Worm (Caenorhabditis elegans) whole organism, young adult: ENCODE results near the gene syp-2.

Experiments used
- B0019.2 ChIP-seq: fragments of 200-800 bp; sonication (Bioruptor generic); conservative IDR thresholded peaks from 2 replicates; pipeline ENCODE4 v1.3.6; 2022; ENCODE audit warnings: missing genetic modification reagents, missing genetic modification characterization, missing compliant biosample characterization
- B0336.3 ChIP-seq: fragments of 200-800 bp; sonication (Bioruptor generic); IDR thresholded peaks from 2 replicates; pipeline ENCODE4 v1.3.6; 2022; ENCODE audit warnings: missing genetic modification characterization, missing compliant biosample characterization
- D2030.7 ChIP-seq: fragments of 200-800 bp; sonication (Bioruptor generic); IDR thresholded peaks from 2 replicates; pipeline ENCODE4 v1.3.6; 2022; ENCODE audit warnings: missing genetic modification reagents, missing genetic modification characterization, missing compliant biosample characterization
- F23B12.7 ChIP-seq: sonication (generic microtip); optimal IDR thresholded peaks from 2 replicates; lab custom pipeline; 2017; ENCODE audit warnings: missing genetic modification characterization, mild to moderate bottlenecking, missing compliant biosample characterization, antibody characterized with exemption, moderate library complexity; ENCODE audit not compliant: insufficient read depth
- F39B2.1 ChIP-seq: fragments of 200-800 bp; sonication (Bioruptor generic); IDR thresholded peaks from 2 replicates; pipeline ENCODE4 v1.3.6; 2022; ENCODE audit warnings: missing genetic modification reagents, missing genetic modification characterization, missing compliant biosample characterization
- T07F8.4 ChIP-seq: sonication (generic microtip); optimal IDR thresholded peaks from 2 replicates; lab custom pipeline; 2016; ENCODE audit warnings: mild to moderate bottlenecking, missing genetic modification characterization, moderate library complexity, missing compliant biosample characterization
- Y53G8AR.9 ChIP-seq: fragments of 200-800 bp; sonication (Bioruptor generic); conservative IDR thresholded peaks from 2 replicates; pipeline ENCODE4 v1.3.6; 2022; ENCODE audit warnings: missing genetic modification reagents, missing genetic modification characterization, missing compliant biosample characterization
- Y56A3A.18 ChIP-seq: fragments of 200-800 bp; sonication (Bioruptor generic); IDR thresholded peaks from 2 replicates; pipeline ENCODE4 v1.3.6; 2022; ENCODE audit warnings: missing genetic modification reagents, missing genetic modification characterization, missing compliant biosample characterization
- Y67H2A.10 ChIP-seq: fragments of 200-800 bp; sonication (Bioruptor generic); conservative IDR thresholded peaks from 2 replicates; pipeline ENCODE4 v1.3.6; 2022; ENCODE audit warnings: missing genetic modification reagents, missing genetic modification characterization, missing compliant biosample characterization
- Y79H2A.3 ChIP-seq: fragments of 200-800 bp; sonication (Bioruptor generic); conservative IDR thresholded peaks from 2 replicates; pipeline ENCODE4 v1.3.6; 2022; ENCODE audit warnings: missing genetic modification reagents, missing genetic modification characterization, missing compliant biosample characterization
- aptf-2 ChIP-seq: fragments of 200-800 bp; sonication (Bioruptor generic); conservative IDR thresholded peaks from 2 replicates; pipeline ENCODE4 v1.3.6; 2022; ENCODE audit warnings: missing genetic modification reagents, missing genetic modification characterization, missing compliant biosample characterization
- bed-2 ChIP-seq: fragments of 200-800 bp; sonication (Bioruptor generic); IDR thresholded peaks from 2 replicates; pipeline ENCODE4 v1.3.6; 2022; ENCODE audit warnings: missing genetic modification reagents, missing genetic modification characterization, missing compliant biosample characterization
- ccch-3 ChIP-seq: fragments of 200-800 bp; sonication (Bioruptor generic); optimal IDR thresholded peaks from 2 replicates; lab custom pipeline; 2018; ENCODE audit warnings: mild to moderate bottlenecking, missing genetic modification characterization, missing compliant biosample characterization
- cebp-1 ChIP-seq, 2 experiments: fragments of 200-800 bp in 1 of 2; sonication (Bioruptor generic) in 1 of 2; sonication (generic microtip) in 1 of 2; IDR thresholded peaks in 1 of 2; optimal IDR thresholded peaks in 1 of 2; 2 replicates each; pipeline versions ENCODE4 v1.3.6 to Lab custom; 2017 to 2022; ENCODE audit warnings: missing compliant biosample characterization in 2 of 2, missing genetic modification characterization in 2 of 2, mild to moderate bottlenecking in 1 of 2, missing genetic modification reagents in 1 of 2, moderate library complexity in 1 of 2
- ceh-79 ChIP-seq: sonication (generic microtip); optimal IDR thresholded peaks from 2 replicates; lab custom pipeline; 2017; ENCODE audit warnings: mild to moderate bottlenecking, missing genetic modification characterization, missing compliant biosample characterization
- ceh-91 ChIP-seq: fragments of 200-800 bp; sonication (Bioruptor generic); IDR thresholded peaks from 2 replicates; pipeline ENCODE4 v1.3.6; 2022; ENCODE audit warnings: missing genetic modification reagents, missing genetic modification characterization, missing compliant biosample characterization
- dox-1 ChIP-seq: fragments of 200-800 bp; sonication (Bioruptor generic); IDR thresholded peaks from 2 replicates; pipeline ENCODE4 v1.3.6; 2022; ENCODE audit warnings: missing genetic modification reagents, missing genetic modification characterization, missing compliant biosample characterization
- dpl-1 ChIP-seq: fragments of 150-350 bp; optimal IDR thresholded peaks from 2 replicates; lab custom pipeline; 2014; ENCODE audit warnings: missing biosample characterization, missing genetic modification reagents, missing genetic modification characterization
- efl-1 ChIP-seq: fragments of 150-350 bp; optimal IDR thresholded peaks from 2 replicates; lab custom pipeline; 2014; ENCODE audit warnings: missing biosample characterization, missing genetic modification reagents, missing genetic modification characterization
- egrh-3 ChIP-seq: fragments of 200-800 bp; sonication (Bioruptor generic); IDR thresholded peaks from 2 replicates; pipeline ENCODE4 v1.3.6; 2022; ENCODE audit warnings: missing genetic modification reagents, missing genetic modification characterization, missing compliant biosample characterization
- hlh-26 ChIP-seq: fragments of 200-800 bp; sonication (Bioruptor generic); conservative IDR thresholded peaks from 2 replicates; pipeline ENCODE4 v1.3.6; 2022; ENCODE audit warnings: missing genetic modification reagents, missing genetic modification characterization, missing compliant biosample characterization
- hmg-1.2 ChIP-seq: fragments of 200-800 bp; sonication (Bioruptor generic); IDR thresholded peaks from 2 replicates; pipeline ENCODE4 v1.3.6; 2022; ENCODE audit warnings: missing genetic modification reagents, missing genetic modification characterization, missing compliant biosample characterization
- hrde-1 ChIP-seq: sonication (generic microtip); optimal IDR thresholded peaks from 2 replicates; lab custom pipeline; 2016; ENCODE audit warnings: missing genetic modification characterization, mild to moderate bottlenecking, missing compliant biosample characterization, moderate library complexity, missing genotype, missing genetic modification reagents, borderline replicate concordance
- lag-1 ChIP-seq: fragments of 200-800 bp; sonication (Bioruptor generic); IDR thresholded peaks from 2 replicates; pipeline ENCODE4 v1.3.6; 2022; ENCODE audit warnings: missing genetic modification reagents, missing genetic modification characterization, missing compliant biosample characterization
- lin-35 ChIP-seq, 3 experiments: fragments of 150-350 bp in 2 of 3; sonication (generic microtip) in 1 of 3; optimal IDR thresholded peaks; 2 replicates each; lab custom pipeline; 2014 to 2018; ENCODE audit warnings: missing biosample characterization in 3 of 3, missing genetic modification characterization in 3 of 3, missing genetic modification reagents in 3 of 3
- lsl-1 ChIP-seq: fragments of 200-800 bp; sonication (Bioruptor generic); optimal IDR thresholded peaks from 2 replicates; lab custom pipeline; 2018; ENCODE audit warnings: mild to moderate bottlenecking, missing genetic modification characterization, moderate library complexity, missing compliant biosample characterization
- madf-6 ChIP-seq: fragments of 200-800 bp; sonication (Bioruptor generic); IDR thresholded peaks from 2 replicates; pipeline ENCODE4 v1.3.6; 2022; ENCODE audit warnings: missing genetic modification reagents, missing genetic modification characterization, missing compliant biosample characterization
- madf-8 ChIP-seq: fragments of 200-800 bp; sonication (Bioruptor generic); conservative IDR thresholded peaks from 2 replicates; pipeline ENCODE4 v1.3.6; 2022; ENCODE audit warnings: missing genetic modification reagents, missing genetic modification characterization, missing compliant biosample characterization
- mcd-1 ChIP-seq: fragments of 200-800 bp; sonication (Bioruptor generic); IDR thresholded peaks from 2 replicates; pipeline ENCODE4 v1.3.6; 2022; ENCODE audit warnings: missing genetic modification reagents, missing genetic modification characterization, missing compliant biosample characterization
- mes-4 ChIP-seq: sonication (generic microtip); optimal IDR thresholded peaks from 2 replicates; lab custom pipeline; 2016; ENCODE audit warnings: missing genotype, missing genetic modification characterization, missing compliant biosample characterization
- nfya-1 ChIP-seq: sonication (generic microtip); optimal IDR thresholded peaks from 2 replicates; lab custom pipeline; 2017; ENCODE audit warnings: antibody characterized with exemption, missing compliant biosample characterization, missing genetic modification characterization, borderline replicate concordance; ENCODE audit not compliant: insufficient read depth
- nfyb-1 ChIP-seq: fragments of 200-800 bp; sonication (Bioruptor generic); IDR thresholded peaks from 2 replicates; pipeline ENCODE4 v1.3.6; 2022; ENCODE audit warnings: missing genetic modification reagents, missing genetic modification characterization, missing compliant biosample characterization
- nhr-90 ChIP-seq: sonication (generic microtip); optimal IDR thresholded peaks from 2 replicates; lab custom pipeline; 2016; ENCODE audit warnings: missing genotype, mild to moderate bottlenecking, missing genetic modification characterization, missing compliant biosample characterization
- pbrm-1 ChIP-seq: fragments of 200-800 bp; sonication (Bioruptor generic); IDR thresholded peaks from 2 replicates; pipeline ENCODE4 v1.3.6; 2022; ENCODE audit warnings: missing genetic modification reagents, missing genetic modification characterization, missing compliant biosample characterization
- repo-1 ChIP-seq: sonication (generic microtip); optimal IDR thresholded peaks from 2 replicates; lab custom pipeline; 2017; ENCODE audit warnings: mild to moderate bottlenecking, missing genetic modification characterization, missing compliant biosample characterization
- rpc-1 ChIP-seq, 2 experiments: fragments of 150-350 bp in 1 of 2; sonication (generic microtip) in 1 of 2; optimal IDR thresholded peaks; 2 replicates each; lab custom pipeline; 2014 to 2018; ENCODE audit warnings: missing biosample characterization in 1 of 2, missing genetic modification characterization in 1 of 2, missing genetic modification reagents in 1 of 2, missing genotype in 1 of 2
- snpc-1.1 ChIP-seq: sonication (generic microtip); optimal IDR thresholded peaks from 2 replicates; lab custom pipeline; 2017; ENCODE audit warnings: missing genetic modification characterization, mild to moderate bottlenecking, missing compliant biosample characterization, antibody characterized with exemption, moderate library complexity, missing genotype, missing genetic modification reagents; ENCODE audit not compliant: insufficient read depth
- snpc-1.3 ChIP-seq: sonication (generic microtip); optimal IDR thresholded peaks from 2 replicates; lab custom pipeline; 2017; ENCODE audit warnings: missing genetic modification characterization, mild to moderate bottlenecking, missing compliant biosample characterization, antibody characterized with exemption, moderate library complexity, missing genotype, missing genetic modification reagents; ENCODE audit not compliant: insufficient read depth
- snpc-3.4 ChIP-seq: sonication (generic microtip); optimal IDR thresholded peaks from 2 replicates; lab custom pipeline; 2017; ENCODE audit warnings: missing genetic modification characterization, mild to moderate bottlenecking, missing compliant biosample characterization, antibody characterized with exemption, moderate library complexity, missing genotype, missing genetic modification reagents
- tbp1 ChIP-seq: fragments of 200-800 bp; sonication (Bioruptor generic); optimal IDR thresholded peaks from 2 replicates; lab custom pipeline; 2018; ENCODE audit warnings: mild to moderate bottlenecking, missing genetic modification characterization, missing compliant biosample characterization
- unc-130 ChIP-seq: sonication (generic microtip); optimal IDR thresholded peaks from 2 replicates; lab custom pipeline; 2016; ENCODE audit warnings: missing genetic modification reagents, missing genetic modification characterization, missing compliant biosample characterization
- ztf-18 ChIP-seq: sonication (generic microtip); optimal IDR thresholded peaks from 2 replicates; lab custom pipeline; 2016; ENCODE audit warnings: missing genotype, mild to moderate bottlenecking, missing genetic modification characterization, missing compliant biosample characterization
- ztf-26 ChIP-seq: sonication (generic microtip); optimal IDR thresholded peaks from 2 replicates; lab custom pipeline; 2017; ENCODE audit warnings: missing genetic modification characterization, missing compliant biosample characterization

Gene syp-2

DNA sequence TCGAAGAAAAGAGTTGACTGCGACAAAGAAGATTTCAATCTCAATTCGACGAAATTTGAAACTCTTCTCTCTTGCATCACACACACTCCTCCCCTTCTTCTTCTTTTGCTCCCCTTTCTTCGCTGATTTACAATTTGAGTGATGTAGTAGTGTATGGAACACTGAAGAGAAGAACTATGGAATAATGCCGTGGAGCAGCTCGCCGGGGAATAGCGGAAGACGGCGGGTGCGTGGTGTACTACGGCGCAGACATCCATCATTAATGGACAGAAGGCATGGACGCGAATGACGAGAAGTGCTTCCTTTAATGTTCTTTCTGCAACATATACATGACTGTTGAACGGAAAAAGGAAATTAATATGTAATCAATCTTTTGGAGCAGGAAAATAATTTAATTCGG lies 46.6 kb downstream of the syp-2 start (continued):
- TF ChIP-seq hlh-26 (GFP tag; lab: Robert Waterston, UW) (no peak), egrh-3 (GFP tag; lab: Robert Waterston, UW) (no peak), unc-130 (GFP tag; lab: Kevin White, UChicago) (no peak), hmg-1.2 (0 out of 2 replicates have a peak, but pooled peaks have one; percentile 13), nfya-1 (tag; lab: Kevin White, UChicago) (no peak), tbp1 (GFP tag; lab: Kevin White, UChicago) (peak; percentile 2), bed-2 (GFP tag; lab: Robert Waterston, UW) (no peak), ztf-26 (no peak), nhr-90 (tag; lab: Kevin White, UChicago) (no peak), pbrm-1 (GFP tag; lab: Robert Waterston, UW) (peak; percentile 70), Y67H2A.10 (GFP tag; lab: Robert Waterston, UW) (no peak), rpc-1 (optimal IDR thresholded peaks at IDR 0.05; lab: Kevin White, UChicago) (no peak), rpc-1 (tag; optimal IDR thresholded peaks at IDR 0.05; lab: Kevin White, UChicago) (no peak), Y56A3A.18 (no peak), F23B12.7 (tag; lab: Kevin White, UChicago) (no peak), nfyb-1 (GFP tag; lab: Robert Waterston, UW) (no peak), T07F8.4 (no peak), B0336.3 (GFP tag; lab: Robert Waterston, UW) (peak; percentile 75), ceh-79 (tag; lab: Kevin White, UChicago) (no peak), ztf-18 (tag; lab: Kevin White, UChicago) (no peak), mes-4 (tag; lab: Kevin White, UChicago) (no peak), aptf-2 (GFP tag; lab: Robert Waterston, UW) (no peak), dox-1 (GFP tag; lab: Robert Waterston, UW) (no peak)
- TF ChIP-seq, all 124 proteins: peak for 15

DNA sequence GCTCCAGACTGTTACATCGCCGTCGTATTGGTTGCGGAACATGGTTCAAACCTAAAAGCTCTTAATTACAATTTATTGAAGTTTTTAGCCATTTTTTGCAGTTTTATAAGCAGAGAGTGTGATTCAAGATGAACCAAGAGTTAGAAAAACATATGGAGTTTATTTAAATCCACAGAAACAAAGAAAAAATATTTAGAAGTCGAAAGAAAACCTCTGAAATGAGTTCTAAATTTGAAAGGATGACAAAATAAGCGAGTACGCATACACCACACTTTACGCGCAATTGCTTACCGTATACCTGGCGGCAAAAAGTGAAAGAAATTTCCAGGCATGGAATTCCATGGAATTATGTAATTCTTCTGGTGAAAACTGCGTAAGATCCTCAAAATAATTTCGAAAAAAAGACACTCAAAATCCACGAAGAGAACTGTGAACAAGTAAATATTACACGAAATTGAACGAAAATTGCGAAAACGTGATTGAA lies 48.0 kb downstream of the syp-2 start, which contains the start of gene pas-6:
TSS of gene pas-6 (minus strand) at position 51 of the 484 bp plus-strand sequence.
- TF ChIP-seq D2030.7 (GFP tag; lab: Robert Waterston, UW) = peak; percentile 75
- no peak for TF ChIP-seq repo-1
- peak; percentile 61 for TF ChIP-seq B0019.2 (GFP tag; lab: Robert Waterston, UW)
- no peak for TF ChIP-seq Y53G8AR.9
- TF ChIP-seq Y67H2A.10 (GFP tag; lab: Robert Waterston, UW) = no peak
- peak; percentile 97 for TF ChIP-seq efl-1 (GFP tag; lab: Kevin White, UChicago)
- TF ChIP-seq madf-6 (GFP tag; lab: Robert Waterston, UW) = peak; percentile 97
- TF ChIP-seq unc-130 (GFP tag; lab: Kevin White, UChicago) = no peak
- TF ChIP-seq snpc-3.4 = peak; percentile 45
- TF ChIP-seq ccch-3 = no peak
- TF ChIP-seq lsl-1 (GFP tag; lab: Kevin White, UChicago) = peak; percentile 93
- no peak for TF ChIP-seq hrde-1 (tag; lab: Kevin White, UChicago)
- TF ChIP-seq dpl-1 (GFP tag; lab: Kevin White, UChicago) = peak; percentile 81
- TF ChIP-seq tbp1 (GFP tag; lab: Kevin White, UChicago) = peak; percentile 35
- TF ChIP-seq F39B2.1 (GFP tag; lab: Robert Waterston, UW) = no peak
- TF ChIP-seq snpc-1.1 (tag; lab: Kevin White, UChicago) = peak; percentile 39
- no peak for TF ChIP-seq Y79H2A.3 (GFP tag; lab: Robert Waterston, UW)
- peak; percentile 8; the same call in 1 of the 2 replicates for TF ChIP-seq mcd-1
- TF ChIP-seq dox-1 (GFP tag; lab: Robert Waterston, UW) = 0 out of 2 replicates have a peak, but pooled peaks have one; percentile 5
- no peak for TF ChIP-seq cebp-1 (GFP tag; IDR thresholded peaks at IDR 0.05; lab: Robert Waterston, UW)
- TF ChIP-seq cebp-1 (tag; optimal IDR thresholded peaks at IDR 0.05; lab: Kevin White, UChicago) = peak; percentile 25
- no peak for TF ChIP-seq B0336.3 (GFP tag; lab: Robert Waterston, UW)
- TF ChIP-seq snpc-1.3 = peak; percentile 37
- TF ChIP-seq rpc-1 (optimal IDR thresholded peaks at IDR 0.05; lab: Kevin White, UChicago) = no peak
- no peak for TF ChIP-seq rpc-1 (tag; optimal IDR thresholded peaks at IDR 0.05; lab: Kevin White, UChicago)
- no peak for TF ChIP-seq lag-1 (GFP tag; lab: Robert Waterston, UW)
- TF ChIP-seq nfyb-1 (GFP tag; lab: Robert Waterston, UW) = no peak
- no peak for TF ChIP-seq ceh-79 (tag; lab: Kevin White, UChicago)
- peak; percentile 97 for TF ChIP-seq madf-8 (GFP tag; lab: Robert Waterston, UW)
- peak; percentile 81 for TF ChIP-seq ceh-91 (GFP tag; lab: Robert Waterston, UW)
- peak; percentile 31; the same call in 1 of the 2 replicates for TF ChIP-seq hmg-1.2
- peak in 1 of 3 experiments; percentile 27 for TF ChIP-seq lin-35 (GFP tag; optimal IDR thresholded peaks at IDR 0.05; lab: Kevin White, UChicago)
